Fruit fly (Drosophila melanogaster) Kc167 (cell line): ENCODE data around the gene CG32213.

Experiments
- Myc ChIP-seq: fragments of >200 bp; optimal IDR thresholded peaks from 2 replicates; lab custom pipeline; 2017; ENCODE audit warnings: missing external identifiers
- h ChIP-seq: fragments of >200 bp; optimal IDR thresholded peaks from 3 replicates; lab custom pipeline; 2018; ENCODE audit warnings: missing external identifiers
- insv ChIP-seq: fragments of >200 bp; optimal IDR thresholded peaks from 3 replicates; lab custom pipeline; 2018; ENCODE audit warnings: missing external identifiers
- psq ChIP-seq: fragments of >200 bp; optimal IDR thresholded peaks from 2 replicates; lab custom pipeline; 2017; ENCODE audit warnings: missing external identifiers
- ttk ChIP-seq: sonication (Bioruptor generic); optimal IDR thresholded peaks from 2 replicates; lab custom pipeline; 2017; ENCODE audit warnings: missing external identifiers

DNA sequence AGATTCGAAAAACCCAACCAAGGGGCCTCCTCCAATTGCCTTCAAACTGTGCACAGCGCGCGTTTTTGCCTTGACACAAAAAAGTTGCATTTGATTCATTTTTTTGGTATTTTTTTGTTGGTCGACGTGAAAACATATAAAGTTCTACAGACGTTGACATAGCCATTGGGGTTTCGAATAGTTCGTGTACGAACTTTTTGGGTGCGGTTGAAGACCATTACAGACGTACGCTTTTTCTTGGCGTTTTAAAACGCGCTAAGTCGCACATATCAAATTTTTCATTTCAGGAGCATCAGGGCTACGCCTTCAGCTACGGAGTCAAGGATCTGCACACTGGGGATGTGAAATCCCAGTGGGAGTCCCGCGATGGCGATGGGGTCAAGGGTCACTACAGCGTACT, 50.1 kb downstream of the CG32213 start:
- TF ChIP-seq insv (lab: Kevin White, UChicago) (no peak), psq (no peak), h (lab: Kevin White, UChicago) (no peak), ttk (lab: Kevin White, UChicago) (no peak), Myc (lab: Kevin White, UChicago) (no peak)
